Worm (Caenorhabditis elegans): ENCODE measurements around the gene dmsr-12.
A peak's percentile ranks its signal among the peaks of the same experiment; 100 is the strongest.

The dmsr-12 gene

ce11 chrV:6768452-6768929, 37.7 kb downstream of the dmsr-12 start, which contains the start of the genes T25F10.1 and clik-1:
TSS of gene T25F10.1 (plus strand) at chrV:6768502.
TSS of gene clik-1 (minus strand) at chrV:6768732.
- peak; percentile 89 for TF ChIP-seq ceh-18 (tag; optimal IDR thresholded peaks at IDR 0.05)
- peak; percentile 41 for TF ChIP-seq ceh-34 (tag; optimal IDR thresholded peaks at IDR 0.05)
- TF ChIP-seq rnt-1 (tag; optimal IDR thresholded peaks at IDR 0.05) = peak; percentile 65
- TF ChIP-seq unc-55 (GFP tag; optimal IDR thresholded peaks at IDR 0.05) = peak; percentile 7
- no peak for TF ChIP-seq hlh-15 (tag; optimal IDR thresholded peaks at IDR 0.05)
- peak; percentile 19 for TF ChIP-seq F13H6.1 (tag; optimal IDR thresholded peaks at IDR 0.05)

ce11 chrV:6767576-6767975, 38.7 kb downstream of the dmsr-12 start:
- no peak for TF ChIP-seq tbx-7 (tag; optimal IDR thresholded peaks at IDR 0.05)
- TF ChIP-seq ceh-45 (GFP tag; IDR thresholded peaks at IDR 0.05) = no peak
- no peak for TF ChIP-seq hlh-13 (GFP tag; optimal IDR thresholded peaks at IDR 0.05)
- TF ChIP-seq ceh-34 (tag; optimal IDR thresholded peaks at IDR 0.05) = no peak
- TF ChIP-seq pros-1 (tag; optimal IDR thresholded peaks at IDR 0.05) = no peak
- TF ChIP-seq ceh-2 (tag; optimal IDR thresholded peaks at IDR 0.05) = no peak
- TF ChIP-seq sox-4 (tag; optimal IDR thresholded peaks at IDR 0.05) = no peak
- TF ChIP-seq mec-3 (tag; optimal IDR thresholded peaks at IDR 0.05; ENCODE audit: borderline replicate concordance) = no peak
- no peak for TF ChIP-seq ceh-9 (tag; optimal IDR thresholded peaks at IDR 0.05)

- no peak for TF ChIP-seq ceh-31 (tag; optimal IDR thresholded peaks at IDR 0.05)
Measured at ce11 chrV:6764972-6765371, 41.3 kb downstream of the dmsr-12 start, which contains the start of gene bbs-8. TSS of gene bbs-8 (minus strand) at chrV:6765072.

ce11 chrV:6762361-6762760, 43.9 kb downstream of the dmsr-12 start, which contains the start of gene T25F10.4:
TSS of gene T25F10.4 (minus strand) at chrV:6762461.
- TF ChIP-seq syd-9 (tag; optimal IDR thresholded peaks at IDR 0.05) (no peak), unc-55 (GFP tag; optimal IDR thresholded peaks at IDR 0.05) (no peak), T23F11.4 (GFP tag; optimal IDR thresholded peaks at IDR 0.05) (no peak), ceh-22 (tag; optimal IDR thresholded peaks at IDR 0.05) (no peak), pros-1 (tag; optimal IDR thresholded peaks at IDR 0.05) (no peak), pha-4 (tag; optimal IDR thresholded peaks at IDR 0.05) (no peak), pha-2 (tag; optimal IDR thresholded peaks at IDR 0.05) (no peak), gmeb-2 (tag; optimal IDR thresholded peaks at IDR 0.05) (no peak), unc-86 (tag; optimal IDR thresholded peaks at IDR 0.05) (no peak), sox-4 (tag; optimal IDR thresholded peaks at IDR 0.05) (no peak), sdc-2 (tag; optimal IDR thresholded peaks at IDR 0.05) (no peak), unc-3 (GFP tag; conservative IDR thresholded peaks at IDR 0.05) (no peak), unc-3 (tag; optimal IDR thresholded peaks at IDR 0.05) (no peak), Y22D7AL.16 (tag; optimal IDR thresholded peaks at IDR 0.05) (no peak), ama-1 (optimal IDR thresholded peaks at IDR 0.05) (no peak), ceh-6 (GFP tag; optimal IDR thresholded peaks at IDR 0.05) (no peak)

- TF ChIP-seq K09A11.1 (tag; optimal IDR thresholded peaks at IDR 0.05; ENCODE audit: insufficient read depth) (no peak), sdc-2 (tag; optimal IDR thresholded peaks at IDR 0.05) (peak; percentile 11)
Measured at ce11 chrV:6758017-6758416, 48.2 kb downstream of the dmsr-12 start, which contains the start of gene dbl-1. TSS of gene dbl-1 (plus strand) at chrV:6758135.
